Worm (Caenorhabditis elegans): ENCODE data around the gene let-767.

let-767 gene

ce11 chrIII:6355359-6355758 lies 15.6 kb upstream of the let-767 start:
- no peak for TF ChIP-seq ztf-11 (tag; optimal IDR thresholded peaks at IDR 0.05)
- peak; percentile 65 for TF ChIP-seq unc-55 (GFP tag; optimal IDR thresholded peaks at IDR 0.05)
- no peak for TF ChIP-seq ZK546.5 (tag; optimal IDR thresholded peaks at IDR 0.05)
- no peak for TF ChIP-seq skn-1 (tag; optimal IDR thresholded peaks at IDR 0.05)
- TF ChIP-seq nhr-129 (tag; optimal IDR thresholded peaks at IDR 0.05): peak; percentile 8
- no peak for TF ChIP-seq nhr-25 (tag; optimal IDR thresholded peaks at IDR 0.05)
- no peak for TF ChIP-seq fos-1 (tag; optimal IDR thresholded peaks at IDR 0.05)
- no peak for TF ChIP-seq F13H6.1 (tag; optimal IDR thresholded peaks at IDR 0.05)
- TF ChIP-seq mdl-1 (tag; optimal IDR thresholded peaks at IDR 0.05): no peak

ce11 chrIII:6353084-6353483 lies 13.3 kb upstream of the let-767 start, which contains the start of gene akap-1:
TSS of gene akap-1 (plus strand) at chrIII:6353384.
- TF ChIP-seq ceh-16 (tag; optimal IDR thresholded peaks at IDR 0.05) (no peak), elt-3 (tag; optimal IDR thresholded peaks at IDR 0.05) (no peak), ZK546.5 (tag; optimal IDR thresholded peaks at IDR 0.05) (no peak), F13H6.1 (tag; optimal IDR thresholded peaks at IDR 0.05) (no peak), gmeb-1 (tag; optimal IDR thresholded peaks at IDR 0.05) (no peak), egl-27 (tag; optimal IDR thresholded peaks at IDR 0.05) (no peak), ceh-82 (tag; optimal IDR thresholded peaks at IDR 0.05) (no peak), nhr-11 (tag; optimal IDR thresholded peaks at IDR 0.05) (no peak), sem-4 (tag; optimal IDR thresholded peaks at IDR 0.05) (no peak), R02D3.7 (tag; optimal IDR thresholded peaks at IDR 0.05) (no peak)

DNA sequence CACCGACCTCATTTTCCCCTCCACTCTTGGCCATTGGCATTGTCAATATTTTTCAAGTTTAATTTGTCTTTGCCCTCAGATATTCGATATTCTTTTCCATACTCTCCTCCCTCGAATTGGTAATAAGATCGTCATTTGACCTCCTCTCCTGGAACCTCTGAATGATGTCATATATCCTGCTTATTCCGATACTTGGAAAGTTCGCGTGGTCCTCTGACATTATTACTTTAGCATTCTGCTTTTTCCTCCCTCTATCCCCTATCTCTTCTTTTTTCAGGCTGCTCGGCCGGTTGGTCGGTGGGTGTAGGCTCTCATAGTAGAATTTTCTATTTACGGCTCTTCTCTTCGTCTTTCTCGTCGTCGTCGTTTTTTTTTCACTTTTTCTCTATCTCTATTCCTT lies 12.7 kb upstream of the let-767 start:
- TF ChIP-seq ztf-1 (GFP tag; conservative IDR thresholded peaks at IDR 0.05) (no peak), unc-55 (GFP tag; optimal IDR thresholded peaks at IDR 0.05) (peak; percentile 34), crh-2 (tag; optimal IDR thresholded peaks at IDR 0.05) (peak; percentile 33), zag-1 (tag; optimal IDR thresholded peaks at IDR 0.05) (peak; percentile 65), nhr-129 (tag; optimal IDR thresholded peaks at IDR 0.05) (peak; percentile 30), sma-9 (GFP tag; optimal IDR thresholded peaks at IDR 0.05) (peak; percentile 52), sma-9 (tag; optimal IDR thresholded peaks at IDR 0.05) (no peak), blmp-1 (tag; optimal IDR thresholded peaks at IDR 0.05; ENCODE audit: insufficient read depth) (no peak), ztf-11 (tag; optimal IDR thresholded peaks at IDR 0.05) (no peak), mbf-1 (tag; optimal IDR thresholded peaks at IDR 0.05) (no peak), ZK546.5 (tag; optimal IDR thresholded peaks at IDR 0.05) (no peak), nhr-77 (tag; optimal IDR thresholded peaks at IDR 0.05) (no peak), nhr-21 (tag; optimal IDR thresholded peaks at IDR 0.05) (no peak), nhr-6 (tag; optimal IDR thresholded peaks at IDR 0.05) (peak; percentile 18), dmd-4 (tag; optimal IDR thresholded peaks at IDR 0.05) (no peak), mdl-1 (tag; optimal IDR thresholded peaks at IDR 0.05) (no peak), nhr-11 (tag; optimal IDR thresholded peaks at IDR 0.05) (no peak), F13H6.1 (tag; optimal IDR thresholded peaks at IDR 0.05) (peak; percentile 47), sem-4 (tag; optimal IDR thresholded peaks at IDR 0.05) (peak; percentile 42), ama-1 (optimal IDR thresholded peaks at IDR 0.05) (peak; percentile 27), gmeb-1 (tag; optimal IDR thresholded peaks at IDR 0.05) (no peak), Y55F3AM.14 (GFP tag; optimal IDR thresholded peaks at IDR 0.05) (no peak), lin-11 (tag; optimal IDR thresholded peaks at IDR 0.05) (no peak), nhr-10 (tag; optimal IDR thresholded peaks at IDR 0.05) (no peak), C34F6.9 (tag; optimal IDR thresholded peaks at IDR 0.05) (peak; percentile 66), lsy-2 (tag; optimal IDR thresholded peaks at IDR 0.05) (peak in 1 of 2 experiments; percentile 43)

DNA sequence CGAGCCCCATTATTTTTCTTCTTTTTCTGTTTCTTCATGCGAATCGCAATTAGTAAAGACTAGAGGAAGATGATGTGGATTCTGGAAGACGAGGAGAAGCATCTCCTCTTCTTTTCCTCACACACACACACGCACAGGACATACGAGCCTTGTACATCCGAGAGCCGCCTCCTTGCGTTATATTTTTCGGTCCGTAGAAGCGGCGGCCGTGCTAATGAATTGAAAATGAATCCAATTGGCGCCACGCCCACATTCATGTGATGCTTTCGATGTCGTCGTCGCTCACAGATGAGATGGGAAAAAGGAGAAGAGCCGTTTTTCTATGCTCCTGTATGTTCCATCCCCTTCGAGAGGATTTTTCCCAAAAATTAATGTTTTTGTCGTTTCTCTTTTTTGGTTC lies 11.7 kb upstream of the let-767 start:
- TF ChIP-seq C34F6.9 (tag; optimal IDR thresholded peaks at IDR 0.05) (no peak), Y55F3AM.14 (GFP tag; optimal IDR thresholded peaks at IDR 0.05) (no peak), dmd-4 (tag; optimal IDR thresholded peaks at IDR 0.05) (no peak), gmeb-1 (tag; optimal IDR thresholded peaks at IDR 0.05) (no peak), ztf-4 (tag; optimal IDR thresholded peaks at IDR 0.05) (no peak), lsy-2 (tag; optimal IDR thresholded peaks at IDR 0.05) (no peak), ceh-82 (tag; optimal IDR thresholded peaks at IDR 0.05) (no peak), nhr-10 (tag; optimal IDR thresholded peaks at IDR 0.05) (no peak), nhr-11 (tag; optimal IDR thresholded peaks at IDR 0.05) (no peak), ceh-16 (tag; optimal IDR thresholded peaks at IDR 0.05) (no peak), sma-3 (GFP tag; optimal IDR thresholded peaks at IDR 0.05) (no peak), elt-3 (tag; optimal IDR thresholded peaks at IDR 0.05) (no peak), ama-1 (optimal IDR thresholded peaks at IDR 0.05) (no peak), R02D3.7 (tag; optimal IDR thresholded peaks at IDR 0.05) (no peak), ZK546.5 (tag; optimal IDR thresholded peaks at IDR 0.05) (no peak), nhr-129 (tag; optimal IDR thresholded peaks at IDR 0.05) (peak; percentile 24), unc-55 (GFP tag; optimal IDR thresholded peaks at IDR 0.05) (peak; percentile 12), mab-5 (tag; optimal IDR thresholded peaks at IDR 0.05) (no peak), unc-39 (tag; optimal IDR thresholded peaks at IDR 0.05) (no peak), zag-1 (tag; optimal IDR thresholded peaks at IDR 0.05) (peak; percentile 58), ztf-11 (tag; optimal IDR thresholded peaks at IDR 0.05) (no peak), peb-1 (tag; optimal IDR thresholded peaks at IDR 0.05) (no peak), sma-9 (GFP tag; optimal IDR thresholded peaks at IDR 0.05) (no peak), sma-9 (tag; optimal IDR thresholded peaks at IDR 0.05) (no peak), ztf-1 (GFP tag; conservative IDR thresholded peaks at IDR 0.05) (no peak), nhr-6 (tag; optimal IDR thresholded peaks at IDR 0.05) (no peak), nhr-237 (tag; optimal IDR thresholded peaks at IDR 0.05) (no peak)

Data from whole organism, L2 larva.